Fruit fly (Drosophila melanogaster) whole organism, embryonic: ENCODE measurements around the gene CG8379.

ENCODE experiments used
- Abd-B ChIP-seq: fragments of 200-800 bp; sonication (Bioruptor generic); optimal IDR thresholded peaks from 2 replicates; lab custom pipeline; 2018; ENCODE audit warnings: missing biosample characterization, mild to moderate bottlenecking, missing genetic modification characterization, moderate library complexity
- Bgb ChIP-seq: fragments of 200-800 bp; sonication (Bioruptor generic); IDR thresholded peaks from 2 replicates; pipeline ENCODE4 v1.3.6; 2022; ENCODE audit warnings: missing biosample characterization, missing genetic modification characterization; ENCODE audit not compliant: partially characterized antibody
- CG10431 ChIP-seq: fragments of 200-800 bp; sonication (Bioruptor generic); optimal IDR thresholded peaks from 3 replicates; lab custom pipeline; 2018; ENCODE audit warnings: missing biosample characterization, mild to moderate bottlenecking, missing genetic modification characterization
- CG10959 ChIP-seq: fragments of 200-800 bp; sonication (Bioruptor generic); IDR thresholded peaks from 2 replicates; pipeline ENCODE4 v1.3.6; 2022; ENCODE audit warnings: missing biosample characterization, missing genetic modification characterization
- CG12299 ChIP-seq: fragments of 200-800 bp; sonication (Bioruptor generic); optimal IDR thresholded peaks from 2 replicates; lab custom pipeline; 2018; ENCODE audit warnings: missing biosample characterization, mild to moderate bottlenecking, missing genetic modification characterization
- CG12942 ChIP-seq: fragments of 200-800 bp; sonication (Bioruptor generic); optimal IDR thresholded peaks from 3 replicates; lab custom pipeline; 2016; ENCODE audit warnings: missing biosample characterization, missing genetic modification characterization
- CG13894 ChIP-seq: fragments of 200-800 bp; sonication (Bioruptor generic); optimal IDR thresholded peaks from 3 replicates; lab custom pipeline; 2018; ENCODE audit warnings: missing biosample characterization, mild to moderate bottlenecking, missing genetic modification characterization, moderate library complexity
- CG14014 ChIP-seq: fragments of 200-800 bp; sonication (Bioruptor generic); IDR thresholded peaks from 2 replicates; pipeline ENCODE4 v1.3.6; 2022; ENCODE audit warnings: missing biosample characterization, missing genetic modification characterization
- CG14441 ChIP-seq: fragments of 200-800 bp; sonication (Bioruptor generic); IDR thresholded peaks from 2 replicates; pipeline ENCODE4 v1.3.6; 2022; ENCODE audit warnings: missing biosample characterization, missing genetic modification characterization
- CG14965 ChIP-seq: fragments of 200-800 bp; sonication (Bioruptor generic); optimal IDR thresholded peaks from 2 replicates; lab custom pipeline; 2016; ENCODE audit warnings: missing biosample characterization, missing genetic modification characterization, borderline replicate concordance
- CG2199 ChIP-seq: fragments of 200-800 bp; sonication (Bioruptor generic); IDR thresholded peaks from 3 replicates; pipeline ENCODE4 v1.3.6; 2022; ENCODE audit warnings: missing biosample characterization, missing genetic modification characterization
- CG31441 ChIP-seq: fragments of 200-800 bp; sonication (Bioruptor generic); IDR thresholded peaks from 2 replicates; pipeline ENCODE4 v1.3.6; 2022; ENCODE audit warnings: missing biosample characterization, missing genetic modification characterization
- CG34224 ChIP-seq: fragments of 200-800 bp; sonication (Bioruptor generic); IDR thresholded peaks from 3 replicates; pipeline ENCODE4 v1.3.6; 2022; ENCODE audit warnings: missing biosample characterization, missing genetic modification characterization; ENCODE audit not compliant: partially characterized antibody
- CG34376 ChIP-seq: fragments of 200-800 bp; sonication (Bioruptor generic); optimal IDR thresholded peaks from 2 replicates; lab custom pipeline; 2018; ENCODE audit warnings: missing biosample characterization, mild to moderate bottlenecking, missing genetic modification characterization
- CG5953 ChIP-seq: fragments of 200-800 bp; sonication (Bioruptor generic); IDR thresholded peaks from 2 replicates; pipeline ENCODE4 v1.3.6; 2022; ENCODE audit warnings: missing biosample characterization, missing genetic modification characterization
- CG6654 ChIP-seq: fragments of 200-800 bp; sonication (Bioruptor generic); optimal IDR thresholded peaks from 2 replicates; lab custom pipeline; 2017; ENCODE audit warnings: missing biosample characterization, mild to moderate bottlenecking, missing genetic modification characterization
- CG7839 ChIP-seq: fragments of 200-800 bp; sonication (Bioruptor generic); optimal IDR thresholded peaks from 3 replicates; lab custom pipeline; 2018; ENCODE audit warnings: missing biosample characterization, mild to moderate bottlenecking, missing genetic modification characterization, moderate library complexity
- CG7963 ChIP-seq: fragments of 200-800 bp; sonication (Bioruptor generic); IDR thresholded peaks from 3 replicates; pipeline ENCODE4 v1.3.6; 2022; ENCODE audit warnings: missing biosample characterization, missing genetic modification characterization; ENCODE audit not compliant: partially characterized antibody
- CG8765 ChIP-seq: fragments of 200-800 bp; sonication (Bioruptor generic); IDR thresholded peaks from 2 replicates; pipeline ENCODE4 v1.3.6; 2022; ENCODE audit warnings: missing biosample characterization, missing genetic modification characterization
- CHES-1-like ChIP-seq: fragments of 200-800 bp; sonication (Bioruptor generic); optimal IDR thresholded peaks from 2 replicates; lab custom pipeline; 2016; ENCODE audit warnings: missing biosample characterization, missing genetic modification characterization
- Fer3 ChIP-seq: fragments of 200-800 bp; sonication (Bioruptor generic); optimal IDR thresholded peaks from 2 replicates; lab custom pipeline; 2018; ENCODE audit warnings: missing biosample characterization, mild to moderate bottlenecking, missing genetic modification characterization, moderate library complexity
- HLH4C ChIP-seq: fragments of 200-800 bp; sonication (Bioruptor generic); IDR thresholded peaks from 3 replicates; pipeline ENCODE4 v1.3.6; 2022; ENCODE audit warnings: missing biosample characterization, missing genetic modification characterization; ENCODE audit not compliant: partially characterized antibody
- Mad ChIP-seq: fragments of 200-800 bp; sonication (Bioruptor generic); optimal IDR thresholded peaks from 2 replicates; lab custom pipeline; 2016; ENCODE audit warnings: missing biosample characterization, missing genetic modification characterization
- Med ChIP-seq: fragments of 200-800 bp; sonication (Bioruptor generic); peaks from one replicate; lab custom pipeline; 2016; ENCODE audit warnings: missing biosample characterization, missing genetic modification characterization, mild to moderate bottlenecking, inconsistent platforms, moderate library complexity
- Mrtf ChIP-seq: fragments of 200-800 bp; sonication (Bioruptor generic); IDR thresholded peaks from 3 replicates; pipeline ENCODE4 v1.3.6; 2022; ENCODE audit warnings: missing biosample characterization, missing genetic modification characterization
- NFAT ChIP-seq: fragments of 200-800 bp; sonication (Bioruptor generic); IDR thresholded peaks from 2 replicates; pipeline ENCODE4 v1.3.6; 2022; ENCODE audit warnings: missing biosample characterization, missing genetic modification characterization
- Nf-YB ChIP-seq: fragments of 200-800 bp; sonication (Bioruptor generic); optimal IDR thresholded peaks from 3 replicates; lab custom pipeline; 2019; ENCODE audit warnings: missing biosample characterization, mild to moderate bottlenecking, missing genetic modification characterization, moderate library complexity
- Oaz ChIP-seq: fragments of 200-800 bp; sonication (Bioruptor generic); IDR thresholded peaks from 2 replicates; pipeline ENCODE4 v1.3.6; 2022; ENCODE audit warnings: missing biosample characterization, missing genetic modification characterization
- Side ChIP-seq: fragments of 200-800 bp; sonication (Bioruptor generic); optimal IDR thresholded peaks from 2 replicates; lab custom pipeline; 2016; ENCODE audit warnings: missing biosample characterization, missing genetic modification characterization
- Tbp ChIP-seq: fragments of >200 bp; optimal IDR thresholded peaks from 2 replicates; lab custom pipeline; 2018; ENCODE audit warnings: missing biosample characterization, missing genetic modification characterization
- ap ChIP-seq: fragments of 200-800 bp; sonication (Bioruptor generic); IDR thresholded peaks from 2 replicates; pipeline ENCODE4 v1.3.6; 2022; ENCODE audit warnings: missing biosample characterization, missing genetic modification characterization
- br ChIP-seq: fragments of >200 bp; optimal IDR thresholded peaks from 2 replicates; lab custom pipeline; 2017
- bsh ChIP-seq, 2 experiments: fragments of 200-800 bp; sonication (Bioruptor generic); optimal IDR thresholded peaks; 2 replicates each; lab custom pipeline; 2017 to 2018; ENCODE audit warnings: mild to moderate bottlenecking in 2 of 2, missing biosample characterization in 2 of 2, missing genetic modification characterization in 2 of 2, moderate library complexity in 1 of 2
- cas ChIP-seq: fragments of 200-800 bp; sonication (Bioruptor generic); IDR thresholded peaks from 2 replicates; pipeline ENCODE4 v1.3.6; 2022; ENCODE audit warnings: missing biosample characterization, missing genetic modification characterization
- en ChIP-seq: fragments of 200-800 bp; sonication (Bioruptor generic); optimal IDR thresholded peaks from 2 replicates; lab custom pipeline; 2016; ENCODE audit warnings: missing biosample characterization, missing genetic modification characterization
- fd3F ChIP-seq: fragments of 200-800 bp; sonication (Bioruptor generic); optimal IDR thresholded peaks from 2 replicates; lab custom pipeline; 2018; ENCODE audit warnings: missing biosample characterization, mild to moderate bottlenecking, missing genetic modification characterization, moderate library complexity
- fd64A ChIP-seq: fragments of 200-800 bp; sonication (Bioruptor generic); optimal IDR thresholded peaks from 3 replicates; lab custom pipeline; 2018; ENCODE audit warnings: missing biosample characterization, mild to moderate bottlenecking, missing genetic modification characterization
- gcm ChIP-seq: fragments of 200-800 bp; sonication (Bioruptor generic); optimal IDR thresholded peaks from 2 replicates; lab custom pipeline; 2019; ENCODE audit warnings: missing biosample characterization, mild to moderate bottlenecking, missing genetic modification characterization, moderate library complexity
- gfzf ChIP-seq: fragments of 200-800 bp; sonication (Bioruptor generic); optimal IDR thresholded peaks from 2 replicates; lab custom pipeline; 2016; ENCODE audit warnings: missing biosample characterization, mild to moderate bottlenecking, missing genetic modification characterization, moderate library complexity
- gsb ChIP-seq: fragments of 200-800 bp; sonication (Bioruptor generic); IDR thresholded peaks from 2 replicates; pipeline ENCODE4 v1.3.6; 2022; ENCODE audit warnings: missing biosample characterization, missing genetic modification characterization
- hb ChIP-seq: fragments of 200-800 bp; sonication (Bioruptor generic); IDR thresholded peaks from 3 replicates; pipeline ENCODE4 v1.3.6; 2022; ENCODE audit warnings: missing biosample characterization, missing genetic modification characterization; ENCODE audit not compliant: partially characterized antibody
- her ChIP-seq: fragments of 200-800 bp; sonication (Bioruptor generic); optimal IDR thresholded peaks from 2 replicates; lab custom pipeline; 2016; ENCODE audit warnings: missing biosample characterization, missing genetic modification characterization
- ind ChIP-seq: fragments of 200-800 bp; sonication (Bioruptor generic); optimal IDR thresholded peaks from 3 replicates; lab custom pipeline; 2016; ENCODE audit warnings: missing biosample characterization, missing genetic modification characterization
- mirr ChIP-seq: fragments of 200-800 bp; sonication (Bioruptor generic); optimal IDR thresholded peaks from 3 replicates; lab custom pipeline; 2018; ENCODE audit warnings: missing biosample characterization, mild to moderate bottlenecking, missing genetic modification characterization
- phol ChIP-seq: fragments of 200-800 bp; sonication (Bioruptor generic); optimal IDR thresholded peaks from 3 replicates; lab custom pipeline; 2018; ENCODE audit warnings: missing biosample characterization, mild to moderate bottlenecking, missing genetic modification characterization, moderate library complexity
- ro ChIP-seq: fragments of 200-800 bp; sonication (Bioruptor generic); IDR thresholded peaks from 2 replicates; pipeline ENCODE4 v1.3.6; 2022; ENCODE audit warnings: missing biosample characterization, missing genetic modification characterization
- sc ChIP-seq, 3 experiments: fragments of >200 bp in 2 of 3; fragments of 200-800 bp in 1 of 3; sonication (Bioruptor generic) in 1 of 3; optimal IDR thresholded peaks; 2 replicates in 2 of 3; 3 replicates in 1 of 3; lab custom pipeline; 2017; ENCODE audit warnings: mild to moderate bottlenecking in 1 of 3, missing biosample characterization in 1 of 3, missing genetic modification characterization in 1 of 3, missing genetic modification reagents in 1 of 3
- tgo ChIP-seq: fragments of 200-800 bp; sonication (Bioruptor generic); IDR thresholded peaks from 3 replicates; pipeline ENCODE4 v1.3.6; 2022; ENCODE audit warnings: missing biosample characterization, missing genetic modification characterization
- usp ChIP-seq: fragments of >200 bp; optimal IDR thresholded peaks from 2 replicates; lab custom pipeline; 2017; ENCODE audit warnings: missing biosample characterization, missing genetic modification characterization
- zen ChIP-seq: fragments of 200-800 bp; sonication (Bioruptor generic); optimal IDR thresholded peaks from 3 replicates; lab custom pipeline; 2018; ENCODE audit warnings: missing biosample characterization, mild to moderate bottlenecking, missing genetic modification characterization, moderate library complexity

The CG8379 gene

DNA sequence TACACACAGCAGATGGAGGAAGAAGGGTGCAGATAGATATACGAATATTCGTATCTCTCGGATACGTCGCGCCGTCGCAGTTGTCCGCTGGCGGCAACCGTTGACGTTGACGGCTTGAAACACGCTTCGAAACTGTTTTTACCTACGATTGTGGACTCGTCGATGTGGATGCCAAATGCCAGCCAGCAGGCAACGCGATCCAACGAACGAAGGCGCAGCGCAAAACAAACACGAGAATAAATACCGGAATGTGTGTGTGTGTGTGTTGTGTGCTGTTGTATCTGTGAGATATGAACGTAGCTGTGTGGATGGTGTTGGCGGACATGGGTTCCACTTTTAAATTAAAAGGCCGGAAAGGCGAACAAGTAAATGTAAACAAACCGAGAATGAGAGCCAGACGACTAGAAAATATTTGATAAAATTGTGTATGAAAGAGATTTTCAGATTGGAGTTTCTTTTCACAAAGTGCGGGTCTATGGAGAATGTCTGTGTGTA, 22.0 kb downstream of the CG8379 start (continued):
- TF ChIP-seq ro (GFP tag; lab: Robert Waterston, UW) (no peak), Bgb (GFP tag; lab: Robert Waterston, UW) (peak; percentile 71), HLH4C (0 out of 3 replicates have a peak, but pooled peaks have one; percentile 16), Fer3 (tag; lab: Kevin White, UChicago) (peak; percentile 49), CG34376 (peak; percentile 80), CG12299 (tag; lab: Kevin White, UChicago) (peak; percentile 85), gcm (GFP tag; lab: Kevin White, UChicago) (peak; percentile 94), CG7963 (GFP tag; lab: Robert Waterston, UW) (no peak), CG2199 (peak; percentile 97), hb (no peak), Tbp (GFP tag; lab: Kevin White, UChicago) (no peak), CG14441 (GFP tag; lab: Robert Waterston, UW) (no peak), CG10959 (no peak), en (GFP tag; lab: Kevin White, UChicago) (no peak), CHES-1-like (GFP tag; lab: Kevin White, UChicago) (peak; percentile 76), Mrtf (GFP tag; lab: Robert Waterston, UW) (no peak), fd64A (GFP tag; lab: Kevin White, UChicago) (peak; percentile 71), Med (GFP tag; lab: Kevin White, UChicago) (peak; percentile 94), bsh (GFP tag; optimal IDR thresholded peaks at IDR 0.05; lab: Kevin White, UChicago) (peak in 1 of 2 experiments; percentile 63), CG34224 (GFP tag; lab: Robert Waterston, UW) (peak; percentile 73; the same call in 2 of the 3 replicates), her (GFP tag; lab: Kevin White, UChicago) (peak; percentile 76), mirr (GFP tag; lab: Kevin White, UChicago) (peak; percentile 83), zen (tag; lab: Kevin White, UChicago) (peak; percentile 43), ind (GFP tag; lab: Kevin White, UChicago) (no peak), CG7839 (peak; percentile 28), gfzf (GFP tag; lab: Kevin White, UChicago) (no peak), Side (GFP tag; lab: Kevin White, UChicago) (peak; percentile 86), Oaz (GFP tag; lab: Robert Waterston, UW) (no peak), CG8765 (GFP tag; lab: Robert Waterston, UW) (no peak), Mad (GFP tag; lab: Kevin White, UChicago) (no peak), tgo (GFP tag; lab: Robert Waterston, UW) (peak; percentile 23; the same call in 1 of the 3 replicates), CG31441 (GFP tag; lab: Robert Waterston, UW) (peak; percentile 31; the same call in 1 of the 2 replicates), br (lab: Kevin White, UChicago) (no peak), cas (GFP tag; lab: Robert Waterston, UW) (no peak), usp (GFP tag; lab: Kevin White, UChicago) (no peak), CG6654 (GFP tag; lab: Kevin White, UChicago) (no peak), CG14014 (GFP tag; lab: Robert Waterston, UW) (peak; percentile 52; the same call in 1 of the 2 replicates), CG14965 (no peak), phol (tag; lab: Kevin White, UChicago) (no peak), NFAT (no peak), CG5953 (GFP tag; lab: Robert Waterston, UW) (no peak), fd3F (GFP tag; lab: Kevin White, UChicago) (no peak), Abd-B (GFP tag; lab: Kevin White, UChicago) (no peak), CG12942 (no peak), sc (optimal IDR thresholded peaks at IDR 0.05; lab: Kevin White, UChicago) (no peak), sc (GFP tag; optimal IDR thresholded peaks at IDR 0.05; lab: Kevin White, UChicago) (peak; percentile 6), ap (GFP tag; lab: Robert Waterston, UW) (no peak), Nf-YB (GFP tag; lab: Kevin White, UChicago) (peak; percentile 65), gsb (GFP tag; lab: Robert Waterston, UW) (0 out of 2 replicates have a peak, but pooled peaks have one; percentile 29), CG13894 (tag; lab: Kevin White, UChicago) (peak; percentile 81), CG10431 (peak; percentile 24)
